Fruit fly (Drosophila melanogaster) whole organism: ENCODE measurements around the gene CG43924.

Experiments
- CG8478 ChIP-seq: fragments of >200 bp; optimal IDR thresholded peaks from 2 replicates; lab custom pipeline; 2018; ENCODE audit warnings: inconsistent platforms
- Dll ChIP-seq: fragments of >200 bp; optimal IDR thresholded peaks from 2 replicates; lab custom pipeline; 2017
- EcR ChIP-seq, 2 experiments: fragments of >200 bp; optimal IDR thresholded peaks; 2 replicates each; lab custom pipeline; 2017; ENCODE audit warnings: missing biosample characterization in 2 of 2, missing genetic modification characterization in 2 of 2, missing genetic modification reagents in 2 of 2
- pan ChIP-seq: fragments of >200 bp; optimal IDR thresholded peaks from 2 replicates; lab custom pipeline; 2017
- psq ChIP-seq: fragments of >200 bp; optimal IDR thresholded peaks from 2 replicates; lab custom pipeline; 2017
- usp ChIP-seq: fragments of >200 bp; optimal IDR thresholded peaks from 2 replicates; lab custom pipeline; 2017; ENCODE audit warnings: missing biosample characterization, missing genetic modification characterization, mixed read lengths

DNA sequence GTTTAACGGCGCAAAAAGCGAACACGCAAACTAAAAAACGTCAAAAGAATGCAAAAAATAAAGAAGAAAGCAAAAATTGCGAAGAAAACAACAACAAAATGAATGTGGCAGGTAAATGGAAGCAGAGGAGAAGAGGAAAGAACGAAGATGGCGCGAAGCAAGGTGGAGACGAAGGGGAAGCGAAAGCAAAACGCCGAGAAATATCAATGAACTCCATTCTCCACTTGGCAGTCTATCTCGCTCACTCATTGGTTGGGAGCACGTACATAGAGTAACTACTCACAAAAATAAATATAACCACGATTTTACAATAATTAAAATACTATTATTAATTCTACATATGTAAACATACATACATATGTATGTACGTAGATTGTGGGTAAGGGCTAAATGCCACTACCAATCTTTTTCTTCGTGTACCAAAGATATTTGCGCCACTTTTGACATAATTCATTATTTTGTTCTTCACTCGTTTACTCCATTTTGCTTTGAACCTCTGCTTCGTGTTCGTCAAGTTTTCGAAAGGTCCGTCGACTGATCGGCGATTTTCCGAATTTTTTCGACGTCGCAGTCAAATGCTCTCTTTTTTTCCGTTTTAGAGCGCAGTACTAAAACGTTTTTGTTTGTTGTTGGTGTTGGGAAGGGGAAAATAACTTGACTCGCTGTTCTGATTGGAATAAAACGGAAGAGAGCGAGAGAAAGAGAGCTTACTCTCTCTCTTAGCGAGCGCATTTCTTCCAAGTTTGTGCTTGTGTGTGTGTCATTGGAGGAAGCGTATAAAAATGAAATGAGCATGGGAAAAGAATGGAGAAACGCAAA, 34.3 kb upstream of the CG43924 start:
- TF ChIP-seq CG8478 (lab: Kevin White, UChicago): no peak
- no peak for TF ChIP-seq pan
- TF ChIP-seq Dll (lab: Kevin White, UChicago): no peak
- no peak for TF ChIP-seq usp (GFP tag; lab: Kevin White, UChicago)
- no peak for TF ChIP-seq psq (lab: Kevin White, UChicago)
- TF ChIP-seq EcR (GFP tag; optimal IDR thresholded peaks at IDR 0.05; lab: Kevin White, UChicago): peak in 1 of 2 experiments; percentile 16
